Worm (Caenorhabditis elegans): ENCODE results near the gene pdf-1.

pdf-1 gene

DNA sequence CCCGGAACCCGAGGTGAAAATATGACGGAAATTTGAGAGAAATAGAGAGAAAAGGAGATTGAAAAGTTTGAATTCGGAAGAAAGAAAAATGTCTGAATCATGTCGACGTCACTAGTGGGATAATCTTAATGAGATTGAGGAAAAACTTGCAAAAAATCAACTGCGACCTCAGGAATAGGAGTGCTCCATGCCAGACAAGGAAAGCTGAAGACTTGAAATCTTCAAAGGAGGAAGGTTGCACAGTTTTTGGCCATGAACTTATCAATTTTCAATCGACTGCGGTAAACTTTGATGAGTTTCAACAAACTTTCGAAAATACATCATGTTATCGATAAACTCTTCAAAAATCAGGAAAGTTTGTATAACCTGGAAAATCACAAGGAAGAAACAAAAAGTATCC is at the start of gene pdf-1:
TSS of gene pdf-1 (minus strand) at position 101 of the 400 bp plus-strand sequence.
- no peak for TF ChIP-seq klf-2 (GFP tag; conservative IDR thresholded peaks at IDR 0.05)

DNA sequence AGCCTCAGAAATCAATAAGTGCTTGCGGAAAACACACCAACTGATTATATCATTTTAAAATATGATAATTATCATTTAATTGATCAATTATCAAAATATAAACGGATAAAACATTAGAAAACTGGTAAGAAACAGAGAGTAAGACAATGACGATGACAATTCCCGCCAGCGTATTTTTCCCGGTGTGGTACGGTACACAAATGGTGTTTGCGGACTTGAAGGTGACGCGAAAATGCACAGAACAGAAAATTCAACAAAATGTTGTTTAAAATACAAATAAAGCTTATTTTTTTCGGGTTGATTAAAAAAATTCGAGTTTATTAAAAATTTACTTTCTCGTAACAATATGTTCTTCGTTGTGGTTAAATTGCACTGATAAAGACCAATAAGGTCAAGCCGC is 48.9 kb upstream of the pdf-1 start:
- no peak for TF ChIP-seq flt-1 (GFP tag; IDR thresholded peaks at IDR 0.05)
- TF ChIP-seq ztf-29 (GFP tag; IDR thresholded peaks at IDR 0.05), result no peak
- no peak for TF ChIP-seq klf-2 (GFP tag; conservative IDR thresholded peaks at IDR 0.05)
- TF ChIP-seq med-1 (GFP tag; optimal IDR thresholded peaks at IDR 0.05; ENCODE audit: insufficient read depth), result no peak
- no peak for TF ChIP-seq ztf-23 (GFP tag; IDR thresholded peaks at IDR 0.05)
- no peak for TF ChIP-seq T22C8.4 (GFP tag; IDR thresholded peaks at IDR 0.05)
- TF ChIP-seq tab-1 (GFP tag; IDR thresholded peaks at IDR 0.05), result no peak
- TF ChIP-seq ref-1 (GFP tag; conservative IDR thresholded peaks at IDR 0.05), result no peak
- no peak for TF ChIP-seq cog-1 (tag; optimal IDR thresholded peaks at IDR 0.05)

DNA sequence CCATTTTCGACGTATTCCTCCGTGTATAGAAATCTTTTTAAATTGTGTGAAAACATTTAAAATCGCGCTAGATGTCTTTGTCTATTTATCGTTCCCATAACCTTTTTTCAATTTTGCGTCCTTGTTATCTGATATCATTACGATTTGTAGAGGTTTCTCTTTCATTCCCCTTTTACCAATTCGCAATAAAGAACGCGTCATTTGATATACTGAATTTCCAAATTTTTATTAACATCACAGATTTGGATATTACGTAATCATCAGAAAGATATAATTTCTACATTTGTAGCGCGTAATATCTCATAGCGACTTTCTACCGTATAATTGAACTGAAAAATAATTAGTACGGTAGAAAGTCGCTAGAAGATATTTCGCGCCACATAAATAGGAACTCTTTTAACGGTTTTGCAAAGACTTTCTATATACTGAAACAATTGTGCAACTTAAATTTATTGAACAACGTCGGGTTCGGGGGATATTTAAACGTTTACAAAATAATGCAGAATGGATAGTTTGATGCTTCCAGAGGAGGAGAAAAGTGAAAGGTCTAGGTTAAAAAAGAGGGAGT is 46.5 kb upstream of the pdf-1 start:
- TF ChIP-seq flt-1 (GFP tag; IDR thresholded peaks at IDR 0.05), result no peak
- TF ChIP-seq med-1 (GFP tag; optimal IDR thresholded peaks at IDR 0.05; ENCODE audit: insufficient read depth), result no peak
- no peak for TF ChIP-seq ref-1 (GFP tag; conservative IDR thresholded peaks at IDR 0.05)
- TF ChIP-seq ztf-23 (GFP tag; IDR thresholded peaks at IDR 0.05), result no peak
- no peak for TF ChIP-seq tab-1 (GFP tag; IDR thresholded peaks at IDR 0.05)
- TF ChIP-seq klf-2 (GFP tag; conservative IDR thresholded peaks at IDR 0.05), result no peak
- TF ChIP-seq ztf-29 (GFP tag; IDR thresholded peaks at IDR 0.05), result no peak
- TF ChIP-seq T22C8.4 (GFP tag; IDR thresholded peaks at IDR 0.05), result no peak
- TF ChIP-seq cog-1 (tag; optimal IDR thresholded peaks at IDR 0.05), result no peak

DNA sequence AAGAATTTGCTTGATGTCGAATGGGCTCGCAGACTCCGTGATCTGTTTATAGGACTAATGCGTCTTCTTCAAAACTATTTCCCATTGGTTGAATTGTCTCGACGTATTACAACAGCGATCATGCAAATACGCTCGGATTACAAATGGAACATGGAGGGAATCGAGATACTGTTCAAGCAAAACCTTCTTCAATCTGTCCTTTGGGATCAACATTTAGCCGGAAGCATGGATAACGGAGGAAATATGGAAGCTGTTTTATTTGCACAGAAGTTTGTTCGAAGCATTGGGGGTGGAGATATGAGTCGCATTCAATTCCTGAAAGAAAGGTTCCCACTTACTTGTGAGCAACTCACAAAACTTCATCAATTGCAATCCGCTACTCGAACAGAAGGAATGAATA is 43.5 kb upstream of the pdf-1 start:
- no peak for TF ChIP-seq ztf-23 (GFP tag; IDR thresholded peaks at IDR 0.05)
- no peak for TF ChIP-seq tab-1 (GFP tag; IDR thresholded peaks at IDR 0.05)
- TF ChIP-seq med-1 (GFP tag; optimal IDR thresholded peaks at IDR 0.05; ENCODE audit: insufficient read depth), result no peak
- no peak for TF ChIP-seq ztf-29 (GFP tag; IDR thresholded peaks at IDR 0.05)
- no peak for TF ChIP-seq klf-2 (GFP tag; conservative IDR thresholded peaks at IDR 0.05)
- TF ChIP-seq T22C8.4 (GFP tag; IDR thresholded peaks at IDR 0.05), result no peak
- no peak for TF ChIP-seq ref-1 (GFP tag; conservative IDR thresholded peaks at IDR 0.05)
- no peak for TF ChIP-seq cog-1 (tag; optimal IDR thresholded peaks at IDR 0.05)

DNA sequence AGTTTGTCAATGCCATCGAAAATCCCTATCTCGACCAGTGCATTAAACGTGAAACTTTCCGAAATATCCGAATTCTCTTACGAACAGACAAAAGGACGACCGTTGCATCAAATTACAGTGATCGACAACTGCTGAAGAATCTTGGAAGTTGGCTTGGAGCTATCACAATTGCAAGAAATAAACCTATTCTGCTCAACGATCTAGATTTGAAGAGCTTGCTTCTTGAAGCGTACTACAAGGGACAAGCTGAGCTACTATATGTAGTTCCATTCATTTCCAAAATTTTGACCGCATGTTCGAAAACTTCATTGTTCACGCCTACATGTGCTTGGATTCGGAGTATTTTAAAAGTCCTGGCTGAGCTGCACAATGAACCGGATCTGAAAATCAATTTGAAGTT is 41.7 kb upstream of the pdf-1 start:
- no peak for TF ChIP-seq tab-1 (GFP tag; IDR thresholded peaks at IDR 0.05)
- no peak for TF ChIP-seq flt-1 (GFP tag; IDR thresholded peaks at IDR 0.05)

DNA sequence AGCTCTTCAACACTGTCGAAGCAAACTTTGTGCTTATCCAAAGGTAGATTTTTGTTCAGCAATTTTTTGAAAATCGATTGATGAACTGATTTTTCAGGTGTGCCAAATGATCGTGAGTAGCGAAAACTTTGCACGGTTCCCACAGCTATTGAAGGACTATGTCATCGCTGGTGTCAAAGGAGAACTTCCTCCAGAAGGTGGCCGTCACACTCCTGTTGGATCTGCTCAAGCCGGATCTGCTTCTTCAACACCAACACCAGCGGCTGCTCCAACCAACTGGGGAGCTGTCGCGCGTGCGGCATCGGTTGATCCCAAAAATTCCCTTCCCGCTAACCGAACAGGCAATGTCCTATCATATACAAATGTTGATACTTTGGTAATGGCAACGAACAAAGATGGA is 41.1 kb upstream of the pdf-1 start:
- TF ChIP-seq cog-1 (tag; optimal IDR thresholded peaks at IDR 0.05), result no peak
- no peak for TF ChIP-seq flt-1 (GFP tag; IDR thresholded peaks at IDR 0.05)
- TF ChIP-seq ztf-23 (GFP tag; IDR thresholded peaks at IDR 0.05), result no peak
- no peak for TF ChIP-seq med-1 (GFP tag; optimal IDR thresholded peaks at IDR 0.05; ENCODE audit: insufficient read depth)
- TF ChIP-seq klf-2 (GFP tag; conservative IDR thresholded peaks at IDR 0.05), result no peak
- TF ChIP-seq tab-1 (GFP tag; IDR thresholded peaks at IDR 0.05), result no peak
- TF ChIP-seq ztf-29 (GFP tag; IDR thresholded peaks at IDR 0.05), result no peak
- TF ChIP-seq T22C8.4 (GFP tag; IDR thresholded peaks at IDR 0.05), result no peak
- TF ChIP-seq ref-1 (GFP tag; conservative IDR thresholded peaks at IDR 0.05), result no peak

DNA sequence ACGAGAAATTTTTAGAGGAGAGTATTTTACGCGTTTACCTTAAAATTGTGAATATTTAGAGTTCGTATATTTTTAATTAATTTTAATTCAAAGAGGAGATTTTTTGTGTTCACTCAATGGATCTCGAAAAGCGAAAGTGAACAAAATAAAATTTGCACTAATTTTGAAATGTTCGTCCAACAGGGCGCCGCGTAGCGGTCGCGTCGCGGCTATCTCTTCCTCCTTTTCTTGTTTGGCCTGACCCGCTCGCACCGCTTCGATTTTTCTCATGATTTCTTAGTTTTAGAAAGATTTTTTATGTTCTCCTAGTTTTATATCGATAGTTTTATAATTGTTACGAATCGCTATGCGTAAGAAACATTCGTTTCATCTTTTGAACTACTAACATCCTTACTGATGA is 39.2 kb upstream of the pdf-1 start:
- TF ChIP-seq tab-1 (GFP tag; IDR thresholded peaks at IDR 0.05) (no peak), T22C8.4 (GFP tag; IDR thresholded peaks at IDR 0.05) (no peak), ztf-29 (GFP tag; IDR thresholded peaks at IDR 0.05) (no peak), flt-1 (GFP tag; IDR thresholded peaks at IDR 0.05) (no peak), ref-1 (GFP tag; conservative IDR thresholded peaks at IDR 0.05) (no peak), klf-2 (GFP tag; conservative IDR thresholded peaks at IDR 0.05) (no peak), cog-1 (tag; optimal IDR thresholded peaks at IDR 0.05) (no peak), med-1 (GFP tag; optimal IDR thresholded peaks at IDR 0.05; ENCODE audit: insufficient read depth) (no peak), ztf-23 (GFP tag; IDR thresholded peaks at IDR 0.05) (no peak)

DNA sequence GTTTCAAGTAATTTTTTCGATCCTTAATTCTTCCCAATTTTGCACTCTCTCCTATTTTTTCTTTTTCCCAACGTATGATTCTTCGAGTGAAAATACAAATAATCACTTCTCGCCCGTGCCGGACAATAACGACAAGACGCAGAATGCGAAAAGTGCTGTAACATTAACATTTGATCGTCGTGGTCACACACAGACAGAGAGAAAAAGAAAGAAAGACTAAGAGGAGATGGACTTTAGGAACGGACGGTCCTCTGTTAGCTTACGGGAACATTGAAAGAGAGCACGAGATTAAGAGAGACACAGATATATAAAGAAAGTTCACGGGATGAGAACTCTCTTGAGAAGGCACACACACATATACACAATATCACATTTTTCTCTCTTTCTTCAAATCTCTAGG is 35.6 kb upstream of the pdf-1 start:
- TF ChIP-seq tab-1 (GFP tag; IDR thresholded peaks at IDR 0.05) (no peak), cog-1 (tag; optimal IDR thresholded peaks at IDR 0.05) (peak; percentile 44), flt-1 (GFP tag; IDR thresholded peaks at IDR 0.05) (no peak)

DNA sequence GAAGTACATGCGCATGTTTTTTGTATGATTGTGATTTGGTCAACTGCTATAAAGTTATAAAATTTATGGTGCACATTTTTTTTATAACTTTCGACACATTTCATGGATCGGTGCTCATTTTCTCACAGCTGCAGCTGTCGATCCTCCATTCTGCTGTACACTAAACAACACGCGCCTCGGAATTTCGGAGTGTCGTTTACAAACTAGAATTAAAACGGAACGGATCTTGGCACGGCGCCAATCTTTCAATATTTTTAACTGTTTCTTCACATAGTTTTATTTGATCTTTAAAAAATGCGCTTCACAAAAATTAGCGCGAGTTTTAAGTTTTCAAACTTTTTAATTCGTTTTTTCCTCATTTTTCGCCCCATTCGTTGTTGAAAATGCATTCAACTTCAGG is 34.1 kb upstream of the pdf-1 start, which contains the start of gene let-711:
TSS of gene let-711 (plus strand) at position 337 of the 400 bp plus-strand sequence.
- no peak for TF ChIP-seq flt-1 (GFP tag; IDR thresholded peaks at IDR 0.05)
- TF ChIP-seq tab-1 (GFP tag; IDR thresholded peaks at IDR 0.05), result no peak
- TF ChIP-seq ref-1 (GFP tag; conservative IDR thresholded peaks at IDR 0.05), result no peak
- TF ChIP-seq klf-2 (GFP tag; conservative IDR thresholded peaks at IDR 0.05), result no peak
- TF ChIP-seq med-1 (GFP tag; optimal IDR thresholded peaks at IDR 0.05; ENCODE audit: insufficient read depth), result no peak
- no peak for TF ChIP-seq T22C8.4 (GFP tag; IDR thresholded peaks at IDR 0.05)
- no peak for TF ChIP-seq cog-1 (tag; optimal IDR thresholded peaks at IDR 0.05)
- TF ChIP-seq ztf-29 (GFP tag; IDR thresholded peaks at IDR 0.05), result no peak
- no peak for TF ChIP-seq ztf-23 (GFP tag; IDR thresholded peaks at IDR 0.05)

DNA sequence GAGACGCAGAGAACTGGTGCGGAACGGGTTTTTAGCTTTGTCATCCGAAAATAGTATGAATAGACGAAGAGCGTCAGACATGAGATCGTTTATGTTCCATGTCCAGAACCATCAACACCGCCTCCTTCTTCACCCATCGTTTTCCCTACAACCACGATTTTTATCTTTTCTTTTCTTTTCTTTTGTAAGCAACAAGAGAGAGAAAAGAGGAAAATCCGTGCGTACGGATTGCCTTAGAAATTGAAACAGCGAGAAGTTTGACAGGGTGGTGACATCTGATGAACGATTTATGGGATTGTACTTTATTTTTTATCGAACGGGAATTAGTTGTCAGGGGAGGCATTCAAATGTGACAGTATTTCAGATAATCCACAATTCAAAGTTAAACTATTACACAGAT is 33.5 kb upstream of the pdf-1 start, which contains the start of gene abu-13:
TSS of gene abu-13 (minus strand) at position 152 of the 400 bp plus-strand sequence.
- no peak for TF ChIP-seq klf-2 (GFP tag; conservative IDR thresholded peaks at IDR 0.05)
- TF ChIP-seq med-1 (GFP tag; optimal IDR thresholded peaks at IDR 0.05; ENCODE audit: insufficient read depth), result no peak
- no peak for TF ChIP-seq T22C8.4 (GFP tag; IDR thresholded peaks at IDR 0.05)
- no peak for TF ChIP-seq ztf-23 (GFP tag; IDR thresholded peaks at IDR 0.05)
- TF ChIP-seq ref-1 (GFP tag; conservative IDR thresholded peaks at IDR 0.05), result no peak
- TF ChIP-seq ztf-29 (GFP tag; IDR thresholded peaks at IDR 0.05), result no peak
- no peak for TF ChIP-seq flt-1 (GFP tag; IDR thresholded peaks at IDR 0.05)
- no peak for TF ChIP-seq cog-1 (tag; optimal IDR thresholded peaks at IDR 0.05)
- TF ChIP-seq tab-1 (GFP tag; IDR thresholded peaks at IDR 0.05), result no peak
